Fruit fly (Drosophila melanogaster): Measurements from ENCODE around the gene CG42661.
A peak's percentile ranks its signal among the peaks of the same experiment; 100 is the strongest.

CG42661 gene

dm6 chr3L:7470202-7470601, 4.9 kb downstream of the CG42661 start, which contains the start of gene CG8543:
CG8543 (minus strand) TSS chr3L:7470302.
- no peak for TF ChIP-seq esn (GFP tag; optimal IDR thresholded peaks at IDR 0.05)

dm6 chr3L:7471259-7471658, 6.0 kb downstream of the CG42661 start, which contains the start of gene CG8541:
CG8541 (plus strand) TSS chr3L:7471559.
- no peak for TF ChIP-seq CG11294 (GFP tag; IDR thresholded peaks at IDR 0.05)
- no peak for TF ChIP-seq fkh (GFP tag; optimal IDR thresholded peaks at IDR 0.05)
- TF ChIP-seq CG6854 (GFP tag; optimal IDR thresholded peaks at IDR 0.05), result no peak
- no peak for TF ChIP-seq CG3919 (GFP tag; optimal IDR thresholded peaks at IDR 0.05)
- no peak for TF ChIP-seq Hr4 (GFP tag; optimal IDR thresholded peaks at IDR 0.05)

- TF ChIP-seq Sox102F (GFP tag; optimal IDR thresholded peaks at IDR 0.05), result no peak
- TF ChIP-seq Sox14 (GFP tag; optimal IDR thresholded peaks at IDR 0.05), result no peak
- TF ChIP-seq Sox15 (GFP tag; optimal IDR thresholded peaks at IDR 0.05), result no peak
- TF ChIP-seq CG9139 (GFP tag; optimal IDR thresholded peaks at IDR 0.05), result no peak
- no peak for TF ChIP-seq Ets21C (GFP tag; optimal IDR thresholded peaks at IDR 0.05)
- TF ChIP-seq CG3919 (GFP tag; optimal IDR thresholded peaks at IDR 0.05), result no peak
Observed at dm6 chr3L:7475270-7475669, 10.0 kb downstream of the CG42661 start, which contains the start of gene CG43292. CG43292 (plus strand) TSS chr3L:7475570.

- TF ChIP-seq CG15336 (GFP tag; IDR thresholded peaks at IDR 0.05) (no peak), acj6 (GFP tag; optimal IDR thresholded peaks at IDR 0.05) (no peak), CG6808 (GFP tag; optimal IDR thresholded peaks at IDR 0.05) (no peak), Hr4 (GFP tag; optimal IDR thresholded peaks at IDR 0.05) (no peak), CG4318 (GFP tag; optimal IDR thresholded peaks at IDR 0.05) (no peak), spab (GFP tag; optimal IDR thresholded peaks at IDR 0.05) (no peak), CG10669 (GFP tag; optimal IDR thresholded peaks at IDR 0.05) (no peak), svp (GFP tag) (no peak), Hr39 (GFP tag; optimal IDR thresholded peaks at IDR 0.05) (no peak), CG16779 (tag; optimal IDR thresholded peaks at IDR 0.05) (no peak), CG31627 (GFP tag; optimal IDR thresholded peaks at IDR 0.05) (no peak), Gug (GFP tag; IDR thresholded peaks at IDR 0.05) (no peak), Met (GFP tag; optimal IDR thresholded peaks at IDR 0.05) (no peak), vri (GFP tag; optimal IDR thresholded peaks at IDR 0.05) (no peak), CG8319 (GFP tag; optimal IDR thresholded peaks at IDR 0.05) (no peak), CG8119 (GFP tag; IDR thresholded peaks at IDR 0.05) (no peak), CG32006 (GFP tag; optimal IDR thresholded peaks at IDR 0.05) (no peak), Blimp-1 (GFP tag; optimal IDR thresholded peaks at IDR 0.05) (no peak)
Observed at dm6 chr3L:7485667-7486066, 20.4 kb downstream of the CG42661 start, which contains the start of gene mthl6. mthl6 (plus strand) TSS chr3L:7485967.

- TF ChIP-seq fd59A (GFP tag; optimal IDR thresholded peaks at IDR 0.05), result no peak
- peak; percentile 40 for TF ChIP-seq svp (GFP tag)
- no peak for TF ChIP-seq CG32006 (GFP tag; optimal IDR thresholded peaks at IDR 0.05)
Observed at dm6 chr3L:7491564-7491963, 26.3 kb downstream of the CG42661 start, which contains the start of gene Cyp316a1. Cyp316a1 (plus strand) TSS chr3L:7491864.

- no peak for TF ChIP-seq Sox102F (GFP tag; optimal IDR thresholded peaks at IDR 0.05)
- no peak for TF ChIP-seq Hr38 (GFP tag; optimal IDR thresholded peaks at IDR 0.05)
- TF ChIP-seq ss (GFP tag; optimal IDR thresholded peaks at IDR 0.05), result no peak
- no peak for TF ChIP-seq CG32006 (GFP tag; optimal IDR thresholded peaks at IDR 0.05)
- TF ChIP-seq CG6854 (GFP tag; optimal IDR thresholded peaks at IDR 0.05), result no peak
- no peak for TF ChIP-seq Met (GFP tag; optimal IDR thresholded peaks at IDR 0.05)
- TF ChIP-seq Eip93F (GFP tag; optimal IDR thresholded peaks at IDR 0.05), result no peak
- TF ChIP-seq CG8632 (GFP tag; optimal IDR thresholded peaks at IDR 0.05), result no peak
- TF ChIP-seq Eip75B (GFP tag; optimal IDR thresholded peaks at IDR 0.05), result no peak
- no peak for TF ChIP-seq CG11294 (GFP tag; IDR thresholded peaks at IDR 0.05)
- no peak for TF ChIP-seq CG8319 (GFP tag; optimal IDR thresholded peaks at IDR 0.05)
- TF ChIP-seq achi (GFP tag; optimal IDR thresholded peaks at IDR 0.05), result no peak
- TF ChIP-seq Ets96B (tag; optimal IDR thresholded peaks at IDR 0.05), result no peak
- no peak for TF ChIP-seq svp (GFP tag)
- no peak for TF ChIP-seq eg (GFP tag; IDR thresholded peaks at IDR 0.05)
- no peak for TF ChIP-seq Hr4 (GFP tag; optimal IDR thresholded peaks at IDR 0.05)
- no peak for TF ChIP-seq CG7368 (GFP tag; optimal IDR thresholded peaks at IDR 0.05)
- TF ChIP-seq fd85E (GFP tag; optimal IDR thresholded peaks at IDR 0.05), result no peak
- no peak for TF ChIP-seq Hr39 (GFP tag; optimal IDR thresholded peaks at IDR 0.05)
Observed at dm6 chr3L:7496097-7496496, 30.8 kb downstream of the CG42661 start, which contains the start of gene Cyp4d8. Cyp4d8 (minus strand) TSS chr3L:7496197.

Measured in whole organism, prepupa.